Fruit fly (Drosophila melanogaster): ENCODE measurements around the gene Rbsn-5.

The Rbsn-5 gene

dm6 chr2L:8165800-8166576 lies 6.4 kb downstream of the Rbsn-5 start (continued):
- TF ChIP-seq nerfin-1 (tag; optimal IDR thresholded peaks at IDR 0.05): no peak
- TF ChIP-seq BEAF-32 (GFP tag; optimal IDR thresholded peaks at IDR 0.05): no peak
- no peak for TF ChIP-seq caup (GFP tag; optimal IDR thresholded peaks at IDR 0.05; ENCODE audit: severe bottlenecking)
- no peak for TF ChIP-seq toy (GFP tag; IDR thresholded peaks at IDR 0.05)
- no peak for TF ChIP-seq CG42726 (GFP tag; IDR thresholded peaks at IDR 0.05; ENCODE audit: partially characterized antibody)
- TF ChIP-seq CG6791 (GFP tag; IDR thresholded peaks at IDR 0.05; ENCODE audit: partially characterized antibody): no peak
- TF ChIP-seq hbn (GFP tag; IDR thresholded peaks at IDR 0.05; ENCODE audit: partially characterized antibody): no peak
- TF ChIP-seq Nf-YB (GFP tag; optimal IDR thresholded peaks at IDR 0.05): peak; percentile 20
- TF ChIP-seq Ada2b (GFP tag; IDR thresholded peaks at IDR 0.05): no peak
- TF ChIP-seq exex (tag; optimal IDR thresholded peaks at IDR 0.05): peak; percentile 32
- TF ChIP-seq CG10267 (tag; optimal IDR thresholded peaks at IDR 0.05): peak; percentile 35
- TF ChIP-seq CG1832 (GFP tag; optimal IDR thresholded peaks at IDR 0.05): no peak
- 0 out of 4 replicates have a peak, but pooled peaks have one; percentile 61 for TF ChIP-seq chinmo (GFP tag; IDR thresholded peaks at IDR 0.05; ENCODE audit: partially characterized antibody)
- no peak for TF ChIP-seq CG32767 (GFP tag; IDR thresholded peaks at IDR 0.05)
- peak; percentile 14 for TF ChIP-seq CG17568 (GFP tag; optimal IDR thresholded peaks at IDR 0.05)
- no peak for TF ChIP-seq ERR (GFP tag; optimal IDR thresholded peaks at IDR 0.05)
- TF ChIP-seq CG31224 (GFP tag; IDR thresholded peaks at IDR 0.05): no peak
- peak in 1 of 2 experiments; percentile 27 for TF ChIP-seq bsh (GFP tag; optimal IDR thresholded peaks at IDR 0.05)
- no peak for TF ChIP-seq CG13424 (tag; optimal IDR thresholded peaks at IDR 0.05)
- TF ChIP-seq CG9437 (GFP tag; optimal IDR thresholded peaks at IDR 0.05): no peak
- TF ChIP-seq CG12391 (tag; optimal IDR thresholded peaks at IDR 0.05): peak; percentile 5
- TF ChIP-seq CG14014 (GFP tag; IDR thresholded peaks at IDR 0.05): 0 out of 2 replicates have a peak, but pooled peaks have one; percentile 12
- TF ChIP-seq Antp (GFP tag; optimal IDR thresholded peaks at IDR 0.05): no peak
- TF ChIP-seq disco-r (GFP tag; optimal IDR thresholded peaks at IDR 0.05): no peak
- no peak for TF ChIP-seq CG12236 (GFP tag; optimal IDR thresholded peaks at IDR 0.05)
- no peak for TF ChIP-seq ind (GFP tag; optimal IDR thresholded peaks at IDR 0.05)
- TF ChIP-seq usp (GFP tag; optimal IDR thresholded peaks at IDR 0.05): no peak
- no peak for TF ChIP-seq seq (GFP tag; IDR thresholded peaks at IDR 0.05)
- TF ChIP-seq B-H2 (GFP tag; optimal IDR thresholded peaks at IDR 0.05): no peak
- TF ChIP-seq CG16863 (GFP tag; optimal IDR thresholded peaks at IDR 0.05): no peak
- TF ChIP-seq Atf6 (GFP tag; IDR thresholded peaks at IDR 0.05): no peak
- no peak for TF ChIP-seq Hr51 (GFP tag; optimal IDR thresholded peaks at IDR 0.05)
- no peak for TF ChIP-seq NC2β (GFP tag; optimal IDR thresholded peaks at IDR 0.05)
- TF ChIP-seq onecut (GFP tag; IDR thresholded peaks at IDR 0.05): no peak
- TF ChIP-seq CoRest (tag; optimal IDR thresholded peaks at IDR 0.05): peak; percentile 1
- TF ChIP-seq CG6272 (GFP tag; IDR thresholded peaks at IDR 0.05): no peak
- TF ChIP-seq dmrt99B (tag; optimal IDR thresholded peaks at IDR 0.05): no peak
- TF ChIP-seq CG9817 (tag; optimal IDR thresholded peaks at IDR 0.05): no peak
- TF ChIP-seq vnd (GFP tag; IDR thresholded peaks at IDR 0.05; ENCODE audit: partially characterized antibody): no peak
- TF ChIP-seq CG6689 (GFP tag; IDR thresholded peaks at IDR 0.05): no peak
- TF ChIP-seq rib (GFP tag; IDR thresholded peaks at IDR 0.05): no peak; the same call in 1 of the 2 replicates
- TF ChIP-seq Gsc (GFP tag; IDR thresholded peaks at IDR 0.05): no peak
- peak; percentile 80 for TF ChIP-seq CG7271 (tag; optimal IDR thresholded peaks at IDR 0.05)
- no peak for TF ChIP-seq Nf-YA (GFP tag; IDR thresholded peaks at IDR 0.05)
- no peak for TF ChIP-seq CG13287 (GFP tag; IDR thresholded peaks at IDR 0.05; ENCODE audit: partially characterized antibody)
- TF ChIP-seq CG2199 (GFP tag; IDR thresholded peaks at IDR 0.05): peak; percentile 49; the same call in 1 of the 3 replicates
- TF ChIP-seq CG6854 (GFP tag; optimal IDR thresholded peaks at IDR 0.05): no peak
- no peak for TF ChIP-seq tx (GFP tag; optimal IDR thresholded peaks at IDR 0.05)

Data from whole organism, embryonic.